Worm (Caenorhabditis elegans): Measurements from ENCODE around the gene Y53C12A.3.

Y53C12A.3 gene

DNA sequence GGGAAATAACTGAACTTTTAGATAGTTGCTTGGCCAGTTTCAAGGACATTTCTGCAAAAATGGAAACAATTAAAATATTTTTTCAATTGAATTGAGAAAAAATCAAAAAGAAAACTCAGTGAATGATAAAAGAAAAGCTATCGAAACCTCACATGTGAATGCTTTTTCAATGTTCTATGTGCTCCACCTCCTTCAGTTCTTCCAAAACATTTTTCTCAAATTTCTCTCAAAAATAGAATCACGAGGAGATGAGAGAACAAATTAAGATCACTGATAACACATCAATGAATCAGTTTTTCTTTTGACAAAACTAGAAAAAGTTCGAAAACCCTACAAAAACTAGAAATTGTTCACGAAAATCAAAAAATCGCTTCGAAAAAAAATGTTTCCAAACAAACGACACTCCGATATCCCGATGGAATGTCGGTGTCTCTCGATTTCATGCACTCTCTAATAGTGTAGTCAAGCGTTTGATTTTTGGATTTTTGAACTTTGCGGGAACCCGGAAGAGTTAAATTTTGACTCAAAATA, 19.3 kb downstream of the Y53C12A.3 start, which contains the start of gene ZK1320.9:
TSS of gene ZK1320.9 (minus strand) at position 51 of the 531 bp plus-strand sequence.
- TF ChIP-seq elt-4 (tag; optimal IDR thresholded peaks at IDR 0.05) (no peak), unc-42 (tag; optimal IDR thresholded peaks at IDR 0.05) (no peak), zip-5 (tag; optimal IDR thresholded peaks at IDR 0.05) (no peak), pat-9 (tag; optimal IDR thresholded peaks at IDR 0.05) (no peak), nhr-11 (tag; optimal IDR thresholded peaks at IDR 0.05) (no peak), hlh-6 (tag; optimal IDR thresholded peaks at IDR 0.05) (no peak), ceh-34 (tag; optimal IDR thresholded peaks at IDR 0.05) (no peak), syd-9 (tag; optimal IDR thresholded peaks at IDR 0.05) (no peak)

DNA sequence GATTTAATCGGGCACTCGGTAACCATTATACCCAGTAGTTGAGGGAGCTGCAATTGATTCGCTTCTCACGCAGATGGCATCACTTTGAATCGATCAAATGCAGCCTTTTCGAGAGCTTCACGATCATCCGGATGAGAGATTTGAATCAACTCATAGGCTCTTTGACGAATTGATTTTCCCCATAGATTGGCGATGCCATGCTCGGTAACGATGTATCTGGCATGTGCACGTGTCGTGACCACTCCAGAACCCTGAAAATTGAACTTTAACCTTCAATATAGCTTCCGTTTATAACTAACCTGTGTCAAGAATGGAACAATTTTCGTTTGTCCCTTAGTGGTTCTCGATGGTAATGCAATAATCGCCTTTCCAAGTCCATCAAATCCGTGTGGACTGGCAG, 21.9 kb downstream of the Y53C12A.3 start:
- TF ChIP-seq hlh-13 (GFP tag; optimal IDR thresholded peaks at IDR 0.05): no peak
- no peak for TF ChIP-seq ceh-48 (tag; optimal IDR thresholded peaks at IDR 0.05)
- no peak for TF ChIP-seq ttx-3 (tag; optimal IDR thresholded peaks at IDR 0.05)
- TF ChIP-seq pros-1 (tag; optimal IDR thresholded peaks at IDR 0.05): no peak
- no peak for TF ChIP-seq hlh-6 (tag; optimal IDR thresholded peaks at IDR 0.05)
- TF ChIP-seq npax-4 (tag; optimal IDR thresholded peaks at IDR 0.05): no peak
- no peak for TF ChIP-seq tbx-2 (tag; optimal IDR thresholded peaks at IDR 0.05)
- TF ChIP-seq nhr-232 (tag; optimal IDR thresholded peaks at IDR 0.05): no peak
- TF ChIP-seq lim-6 (tag; optimal IDR thresholded peaks at IDR 0.05): no peak
- no peak for TF ChIP-seq ahr-1 (tag; optimal IDR thresholded peaks at IDR 0.05)
- TF ChIP-seq sdc-2 (tag; optimal IDR thresholded peaks at IDR 0.05): no peak
- TF ChIP-seq elt-4 (tag; optimal IDR thresholded peaks at IDR 0.05): no peak
- TF ChIP-seq elt-2 (tag; optimal IDR thresholded peaks at IDR 0.05): no peak
- no peak for TF ChIP-seq F13H6.1 (tag; optimal IDR thresholded peaks at IDR 0.05)
- no peak for TF ChIP-seq pax-1 (tag; optimal IDR thresholded peaks at IDR 0.05)
- TF ChIP-seq unc-86 (tag; optimal IDR thresholded peaks at IDR 0.05): no peak
- no peak for TF ChIP-seq Y22D7AL.16 (tag; optimal IDR thresholded peaks at IDR 0.05)

DNA sequence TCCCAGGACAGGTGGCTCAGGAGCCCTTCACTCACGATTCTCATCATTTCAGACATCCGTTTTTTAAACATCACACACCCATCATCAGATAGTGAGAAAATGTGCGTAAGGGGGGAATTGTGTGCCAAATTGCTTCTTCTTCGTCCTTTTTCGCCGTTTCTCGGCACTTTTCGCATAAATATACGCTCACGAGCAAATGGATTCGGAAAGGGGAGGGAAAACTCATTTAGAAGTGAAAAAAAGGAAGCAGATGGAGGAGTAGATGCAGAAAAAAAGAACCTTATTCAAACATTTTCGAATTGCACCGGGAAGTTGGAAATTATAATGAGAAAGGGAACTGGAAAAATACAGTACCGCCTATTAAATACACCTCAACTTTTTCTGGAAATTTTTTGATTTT, 24.0 kb downstream of the Y53C12A.3 start:
- TF ChIP-seq unc-42 (tag; optimal IDR thresholded peaks at IDR 0.05): peak; percentile 50
- no peak for TF ChIP-seq dmd-4 (tag; optimal IDR thresholded peaks at IDR 0.05; ENCODE audit: borderline replicate concordance)
- TF ChIP-seq ceh-31 (tag; optimal IDR thresholded peaks at IDR 0.05): no peak
- TF ChIP-seq ceh-34 (tag; optimal IDR thresholded peaks at IDR 0.05): no peak

ce11 chrII:9680493-9680892, 25.5 kb downstream of the Y53C12A.3 start, which contains the start of gene ZK1320.13:
TSS of gene ZK1320.13 (plus strand) at chrII:9680793.
- no peak for TF ChIP-seq pha-2 (tag; optimal IDR thresholded peaks at IDR 0.05)

DNA sequence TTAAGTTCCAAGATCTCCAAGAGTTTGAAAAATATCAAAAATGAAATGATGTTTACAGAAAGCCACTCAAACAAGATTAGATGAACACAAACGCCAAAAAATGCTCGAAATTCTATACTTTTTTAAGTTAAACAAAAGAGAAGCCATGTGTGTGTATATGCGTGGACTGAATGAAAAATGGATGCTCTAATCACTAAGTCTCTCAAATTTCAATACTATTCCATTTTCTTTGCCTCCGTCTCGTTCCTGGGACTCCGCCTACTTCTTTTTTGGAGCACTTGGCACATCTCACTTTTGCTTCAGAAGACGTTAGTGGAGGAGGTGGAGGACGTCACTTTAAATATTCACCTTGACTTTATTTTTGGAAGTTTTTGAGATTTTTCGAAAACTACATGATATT, 26.2 kb downstream of the Y53C12A.3 start:
- TF ChIP-seq ceh-48 (tag; optimal IDR thresholded peaks at IDR 0.05): no peak
- no peak for TF ChIP-seq sox-4 (tag; optimal IDR thresholded peaks at IDR 0.05)
- TF ChIP-seq eyg-1 (tag; optimal IDR thresholded peaks at IDR 0.05): no peak
- no peak for TF ChIP-seq ceh-2 (tag; optimal IDR thresholded peaks at IDR 0.05)
- no peak for TF ChIP-seq ceh-45 (GFP tag; IDR thresholded peaks at IDR 0.05)
- TF ChIP-seq ttx-3 (tag; optimal IDR thresholded peaks at IDR 0.05): no peak
- no peak for TF ChIP-seq ceh-24 (tag; optimal IDR thresholded peaks at IDR 0.05)
- no peak for TF ChIP-seq C38D4.7 (GFP tag; optimal IDR thresholded peaks at IDR 0.05)
- no peak for TF ChIP-seq ceh-9 (tag; optimal IDR thresholded peaks at IDR 0.05)
- TF ChIP-seq madf-2 (tag; optimal IDR thresholded peaks at IDR 0.05): no peak
- TF ChIP-seq pha-4 (tag; optimal IDR thresholded peaks at IDR 0.05): no peak
- TF ChIP-seq nhr-11 (tag; optimal IDR thresholded peaks at IDR 0.05): no peak
- no peak for TF ChIP-seq F13H6.1 (tag; optimal IDR thresholded peaks at IDR 0.05)
- TF ChIP-seq syd-9 (tag; optimal IDR thresholded peaks at IDR 0.05): no peak
- TF ChIP-seq pag-3 (tag; optimal IDR thresholded peaks at IDR 0.05; ENCODE audit: borderline replicate concordance): no peak
- TF ChIP-seq ceh-6 (GFP tag; optimal IDR thresholded peaks at IDR 0.05): no peak
- TF ChIP-seq fkh-10 (GFP tag; optimal IDR thresholded peaks at IDR 0.05): no peak
- no peak for TF ChIP-seq tbx-7 (tag; optimal IDR thresholded peaks at IDR 0.05)
- TF ChIP-seq elt-4 (tag; optimal IDR thresholded peaks at IDR 0.05): no peak
- no peak for TF ChIP-seq zip-5 (tag; optimal IDR thresholded peaks at IDR 0.05)

Measured in whole organism, late embryonic.